Fruit fly (Drosophila melanogaster) whole organism, embryonic: ENCODE data around the gene CG4009.

ENCODE experiments used
- Ada2b ChIP-seq: fragments of 200-800 bp; sonication (Bioruptor generic); IDR thresholded peaks from 2 replicates; pipeline ENCODE4 v1.3.6; 2022; ENCODE audit warnings: missing biosample characterization, missing genetic modification characterization
- Antp ChIP-seq: fragments of 200-800 bp; sonication (Bioruptor generic); optimal IDR thresholded peaks from 3 replicates; lab custom pipeline; 2016; ENCODE audit warnings: missing biosample characterization, missing genetic modification characterization
- CG10147 ChIP-seq: fragments of 200-800 bp; sonication (Bioruptor generic); optimal IDR thresholded peaks from 2 replicates; lab custom pipeline; 2019; ENCODE audit warnings: missing biosample characterization, mild to moderate bottlenecking, missing genetic modification characterization, moderate library complexity
- CG1024 ChIP-seq: fragments of 200-800 bp; sonication (Bioruptor generic); IDR thresholded peaks from 2 replicates; pipeline ENCODE4 v1.3.6; 2022; ENCODE audit warnings: missing biosample characterization, missing genetic modification characterization
- CG10979 ChIP-seq: fragments of 200-800 bp; sonication (Bioruptor generic); optimal IDR thresholded peaks from 2 replicates; lab custom pipeline; 2018; ENCODE audit warnings: missing biosample characterization, mild to moderate bottlenecking, missing genetic modification characterization, moderate library complexity
- CG11247 ChIP-seq: fragments of 200-800 bp; sonication (Bioruptor generic); IDR thresholded peaks from 2 replicates; pipeline ENCODE4 v1.3.6; 2022; ENCODE audit warnings: missing biosample characterization, missing genetic modification characterization
- CG12155 ChIP-seq: fragments of 200-800 bp; sonication (Bioruptor generic); optimal IDR thresholded peaks from 3 replicates; lab custom pipeline; 2016; ENCODE audit warnings: missing biosample characterization, missing genetic modification characterization
- CG1233 ChIP-seq: fragments of 200-800 bp; sonication (Bioruptor generic); optimal IDR thresholded peaks from 4 replicates; lab custom pipeline; 2018; ENCODE audit warnings: missing biosample characterization, mild to moderate bottlenecking, missing genetic modification characterization
- CG14441 ChIP-seq: fragments of 200-800 bp; sonication (Bioruptor generic); IDR thresholded peaks from 2 replicates; pipeline ENCODE4 v1.3.6; 2022; ENCODE audit warnings: missing biosample characterization, missing genetic modification characterization
- CG1529 ChIP-seq: fragments of 200-800 bp; sonication (Bioruptor generic); optimal IDR thresholded peaks from 3 replicates; lab custom pipeline; 2018; ENCODE audit warnings: missing biosample characterization, missing genetic modification characterization
- CG16815 ChIP-seq: fragments of 200-800 bp; sonication (Bioruptor generic); optimal IDR thresholded peaks from 3 replicates; lab custom pipeline; 2017; ENCODE audit warnings: missing biosample characterization, mild to moderate bottlenecking, missing genetic modification characterization
- CG2199 ChIP-seq: fragments of 200-800 bp; sonication (Bioruptor generic); IDR thresholded peaks from 3 replicates; pipeline ENCODE4 v1.3.6; 2022; ENCODE audit warnings: missing biosample characterization, missing genetic modification characterization
- CG2875 ChIP-seq: fragments of 200-800 bp; sonication (Bioruptor generic); optimal IDR thresholded peaks from 2 replicates; lab custom pipeline; 2017; ENCODE audit warnings: missing biosample characterization, mild to moderate bottlenecking, missing genetic modification characterization, missing genetic modification reagents
- CG7987 ChIP-seq: fragments of 200-800 bp; sonication (Bioruptor generic); optimal IDR thresholded peaks from 2 replicates; lab custom pipeline; 2018; ENCODE audit warnings: missing biosample characterization, mild to moderate bottlenecking, missing genetic modification characterization, moderate library complexity
- CG9609 ChIP-seq: fragments of 200-800 bp; sonication (Bioruptor generic); optimal IDR thresholded peaks from 3 replicates; lab custom pipeline; 2016; ENCODE audit warnings: missing biosample characterization, missing genetic modification characterization
- CoRest ChIP-seq: fragments of 200-800 bp; sonication (Bioruptor generic); optimal IDR thresholded peaks from 3 replicates; lab custom pipeline; 2018; ENCODE audit warnings: missing biosample characterization, mild to moderate bottlenecking, missing genetic modification characterization, moderate library complexity
- CrebB ChIP-seq: fragments of 200-800 bp; sonication (Bioruptor generic); optimal IDR thresholded peaks from 3 replicates; lab custom pipeline; 2018; ENCODE audit warnings: missing biosample characterization, mild to moderate bottlenecking, missing genetic modification characterization
- Deaf1 ChIP-seq: fragments of 200-800 bp; optimal IDR thresholded peaks from 3 replicates; lab custom pipeline; 2019; ENCODE audit warnings: missing biosample characterization, mild to moderate bottlenecking, missing genetic modification characterization, moderate library complexity
- Dip2 ChIP-seq: fragments of 200-800 bp; sonication (Bioruptor generic); IDR thresholded peaks from 2 replicates; pipeline ENCODE4 v1.3.6; 2022; ENCODE audit warnings: missing biosample characterization, missing genetic modification characterization
- Ets97D ChIP-seq: fragments of 200-800 bp; sonication (Bioruptor generic); optimal IDR thresholded peaks from 3 replicates; lab custom pipeline; 2016; ENCODE audit warnings: missing biosample characterization, missing genetic modification characterization
- H2.0 ChIP-seq: fragments of 200-800 bp; sonication (Bioruptor generic); IDR thresholded peaks from 2 replicates; pipeline ENCODE4 v1.3.6; 2022; ENCODE audit warnings: missing biosample characterization, missing genetic modification characterization
- HmgZ ChIP-seq: fragments of 200-800 bp; sonication (Bioruptor generic); optimal IDR thresholded peaks from 2 replicates; lab custom pipeline; 2018; ENCODE audit warnings: missing biosample characterization, mild to moderate bottlenecking, missing genetic modification characterization
- Hsf ChIP-seq: fragments of 200-800 bp; sonication (Bioruptor generic); optimal IDR thresholded peaks from 3 replicates; lab custom pipeline; 2016; ENCODE audit warnings: missing biosample characterization, missing genetic modification characterization
- MBD-R2 ChIP-seq: fragments of 200-800 bp; sonication (Bioruptor generic); IDR thresholded peaks from 2 replicates; pipeline ENCODE4 v1.3.6; 2022; ENCODE audit warnings: missing biosample characterization, missing genetic modification characterization
- Med ChIP-seq: fragments of 200-800 bp; sonication (Bioruptor generic); peaks from one replicate; lab custom pipeline; 2016; ENCODE audit warnings: missing biosample characterization, missing genetic modification characterization, mild to moderate bottlenecking, inconsistent platforms, moderate library complexity
- NC2α ChIP-seq: fragments of 200-800 bp; sonication (Bioruptor generic); optimal IDR thresholded peaks from 2 replicates; lab custom pipeline; 2016; ENCODE audit warnings: missing biosample characterization, missing genetic modification characterization
- NK7.1 ChIP-seq: fragments of 200-800 bp; sonication (Bioruptor generic); optimal IDR thresholded peaks from 3 replicates; lab custom pipeline; 2016; ENCODE audit warnings: missing biosample characterization, missing genetic modification characterization
- NfI ChIP-seq: fragments of 200-800 bp; sonication (Bioruptor generic); optimal IDR thresholded peaks from 3 replicates; lab custom pipeline; 2018; ENCODE audit warnings: missing biosample characterization, mild to moderate bottlenecking, missing genetic modification characterization, moderate library complexity
- Opbp ChIP-seq: fragments of 200-800 bp; sonication (Bioruptor generic); IDR thresholded peaks from 3 replicates; pipeline ENCODE4 v1.3.6; 2022; ENCODE audit warnings: missing biosample characterization, missing genetic modification characterization; ENCODE audit not compliant: partially characterized antibody
- Optix ChIP-seq: fragments of 200-800 bp; sonication (Bioruptor generic); IDR thresholded peaks from 3 replicates; pipeline ENCODE4 v1.3.6; 2022; ENCODE audit warnings: missing biosample characterization, missing genetic modification characterization
- Scr ChIP-seq: fragments of 200-800 bp; sonication (Bioruptor generic); IDR thresholded peaks from 2 replicates; pipeline ENCODE4 v1.3.6; 2022; ENCODE audit warnings: missing biosample characterization, missing genetic modification characterization; ENCODE audit not compliant: partially characterized antibody
- btn ChIP-seq: fragments of 200-800 bp; sonication (Bioruptor generic); optimal IDR thresholded peaks from 2 replicates; lab custom pipeline; 2016; ENCODE audit warnings: missing biosample characterization, missing genetic modification characterization
- cas ChIP-seq: fragments of 200-800 bp; sonication (Bioruptor generic); IDR thresholded peaks from 2 replicates; pipeline ENCODE4 v1.3.6; 2022; ENCODE audit warnings: missing biosample characterization, missing genetic modification characterization
- dm ChIP-seq: fragments of 200-800 bp; sonication (Bioruptor generic); optimal IDR thresholded peaks from 3 replicates; lab custom pipeline; 2016; ENCODE audit warnings: missing biosample characterization, missing genetic modification characterization
- eve ChIP-seq, 2 experiments: fragments of >200 bp; optimal IDR thresholded peaks; 2 replicates each; lab custom pipeline; 2017; ENCODE audit warnings: missing biosample characterization in 2 of 2, missing genetic modification characterization in 2 of 2
- gro ChIP-seq: fragments of 200-800 bp; sonication (Bioruptor generic); optimal IDR thresholded peaks from 2 replicates; lab custom pipeline; 2016; ENCODE audit warnings: missing biosample characterization, missing genetic modification characterization
- hkb ChIP-seq, 2 experiments: fragments of 200-800 bp in 1 of 2; fragments of >200 bp in 1 of 2; sonication (Bioruptor generic) in 1 of 2; IDR thresholded peaks in 1 of 2; optimal IDR thresholded peaks in 1 of 2; 2 replicates each; pipeline versions ENCODE4 v1.3.6 to Lab custom; 2017 to 2022; ENCODE audit warnings: missing biosample characterization in 1 of 2, missing genetic modification characterization in 1 of 2
- ind ChIP-seq: fragments of 200-800 bp; sonication (Bioruptor generic); optimal IDR thresholded peaks from 3 replicates; lab custom pipeline; 2016; ENCODE audit warnings: missing biosample characterization, missing genetic modification characterization
- jigr1 ChIP-seq: fragments of 200-800 bp; sonication (Bioruptor generic); IDR thresholded peaks from 3 replicates; pipeline ENCODE4 v1.3.6; 2022; ENCODE audit warnings: missing biosample characterization, missing genetic modification characterization
- klu ChIP-seq: fragments of 200-800 bp; sonication (Bioruptor generic); IDR thresholded peaks from 2 replicates; pipeline ENCODE4 v1.3.6; 2022; ENCODE audit warnings: missing biosample characterization, missing genetic modification characterization
- lmd ChIP-seq: fragments of 200-800 bp; sonication (Bioruptor generic); IDR thresholded peaks from 2 replicates; pipeline ENCODE4 v1.3.6; 2022; ENCODE audit warnings: missing biosample characterization, missing genetic modification characterization
- org-1 ChIP-seq: fragments of 200-800 bp; sonication (Bioruptor generic); optimal IDR thresholded peaks from 2 replicates; lab custom pipeline; 2017; ENCODE audit warnings: missing biosample characterization, missing genetic modification characterization
- phol ChIP-seq: fragments of 200-800 bp; sonication (Bioruptor generic); optimal IDR thresholded peaks from 3 replicates; lab custom pipeline; 2018; ENCODE audit warnings: missing biosample characterization, mild to moderate bottlenecking, missing genetic modification characterization, moderate library complexity
- pita ChIP-seq: fragments of 200-800 bp; sonication (Bioruptor generic); optimal IDR thresholded peaks from 2 replicates; lab custom pipeline; 2017; ENCODE audit warnings: missing biosample characterization, mild to moderate bottlenecking, missing genetic modification characterization
- prd ChIP-seq, 3 experiments: fragments of >200 bp in 2 of 3; fragments of 200-800 bp in 1 of 3; sonication (Bioruptor generic) in 1 of 3; optimal IDR thresholded peaks in 2 of 3; IDR thresholded peaks in 1 of 3; 2 replicates in 2 of 3; 3 replicates in 1 of 3; pipeline versions ENCODE4 v1.3.6 to Lab custom; 2017 to 2022; ENCODE audit warnings: missing biosample characterization in 1 of 3, missing genetic modification characterization in 1 of 3
- sc ChIP-seq, 3 experiments: fragments of >200 bp in 2 of 3; fragments of 200-800 bp in 1 of 3; sonication (Bioruptor generic) in 1 of 3; optimal IDR thresholded peaks; 2 replicates in 2 of 3; 3 replicates in 1 of 3; lab custom pipeline; 2017; ENCODE audit warnings: mild to moderate bottlenecking in 1 of 3, missing biosample characterization in 1 of 3, missing genetic modification characterization in 1 of 3, missing genetic modification reagents in 1 of 3
- slbo ChIP-seq: fragments of 200-800 bp; sonication (Bioruptor generic); IDR thresholded peaks from 2 replicates; pipeline ENCODE4 v1.3.6; 2022; ENCODE audit warnings: missing biosample characterization, missing genetic modification characterization
- tin ChIP-seq: fragments of 200-800 bp; sonication (Bioruptor generic); optimal IDR thresholded peaks from 3 replicates; lab custom pipeline; 2016; ENCODE audit warnings: missing biosample characterization, missing genetic modification characterization
- unpg ChIP-seq: fragments of 200-800 bp; sonication (Bioruptor generic); optimal IDR thresholded peaks from 3 replicates; lab custom pipeline; 2018; ENCODE audit warnings: missing biosample characterization, mild to moderate bottlenecking, missing genetic modification characterization, moderate library complexity
- zen2 ChIP-seq: fragments of 200-800 bp; sonication (Bioruptor generic); IDR thresholded peaks from 3 replicates; pipeline ENCODE4 v1.3.6; 2022; ENCODE audit warnings: missing biosample characterization, missing genetic modification characterization; ENCODE audit not compliant: partially characterized antibody

CG4009 gene

DNA sequence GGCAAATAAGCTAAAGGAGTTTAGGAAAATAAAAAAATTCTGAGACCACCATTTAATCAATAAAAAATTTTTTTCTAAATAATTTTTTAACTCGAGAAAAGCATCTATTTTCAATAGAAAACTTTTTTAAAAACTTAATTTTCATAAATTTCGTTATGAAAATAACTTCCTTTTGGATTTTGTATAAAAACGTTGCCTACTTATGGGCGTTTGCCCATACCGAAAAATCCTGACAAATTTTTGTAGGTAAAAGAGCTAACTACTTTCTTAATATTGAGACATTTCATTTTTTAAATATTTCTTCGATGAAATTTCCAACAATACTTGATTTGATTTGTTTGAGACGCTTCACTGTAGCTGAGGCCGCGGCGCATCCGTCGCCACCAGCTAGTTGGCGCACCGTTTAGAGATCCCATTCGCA, 24.4 kb upstream of the CG4009 start (continued):
- TF ChIP-seq cas (GFP tag; lab: Robert Waterston, UW), result no peak
- TF ChIP-seq unpg (GFP tag; lab: Kevin White, UChicago), result peak; percentile 12
- TF ChIP-seq Med (GFP tag; lab: Kevin White, UChicago), result peak; percentile 61
- peak; percentile 12 for TF ChIP-seq NfI (GFP tag; lab: Kevin White, UChicago)
- TF ChIP-seq Scr (GFP tag; lab: Robert Waterston, UW), result no peak
- TF ChIP-seq phol (tag; lab: Kevin White, UChicago), result peak; percentile 66
- peak; percentile 33 for TF ChIP-seq Hsf (GFP tag; lab: Kevin White, UChicago)
- no peak for TF ChIP-seq CG11247 (GFP tag; lab: Robert Waterston, UW)
- peak; percentile 14; the same call in 1 of the 2 replicates for TF ChIP-seq H2.0 (GFP tag; lab: Robert Waterston, UW)
- peak; percentile 67 for TF ChIP-seq CoRest (tag; lab: Kevin White, UChicago)
- no peak for TF ChIP-seq prd (optimal IDR thresholded peaks at IDR 0.05; lab: Kevin White, UChicago)
- TF ChIP-seq prd (GFP tag; IDR thresholded peaks at IDR 0.05; lab: Robert Waterston, UW), result 0 out of 3 replicates have a peak, but pooled peaks have one; percentile 32
- peak in 1 of 2 experiments; percentile 68 for TF ChIP-seq eve (GFP tag; optimal IDR thresholded peaks at IDR 0.05; lab: Kevin White, UChicago)
- TF ChIP-seq CG14441, result peak; percentile 32; the same call in 1 of the 2 replicates
- peak; percentile 33 for TF ChIP-seq CG2875 (GFP tag; lab: Kevin White, UChicago)
- TF ChIP-seq CG1233 (GFP tag; lab: Kevin White, UChicago), result peak; percentile 30
- TF ChIP-seq Optix (GFP tag; lab: Robert Waterston, UW), result no peak
- no peak for TF ChIP-seq pita (GFP tag; lab: Kevin White, UChicago)
- TF ChIP-seq dm (GFP tag; lab: Kevin White, UChicago), result no peak
- peak; percentile 58 for TF ChIP-seq CG10979
- TF ChIP-seq CrebB (tag; lab: Kevin White, UChicago), result no peak
- TF ChIP-seq CG7987 (GFP tag; lab: Kevin White, UChicago), result no peak
- no peak for TF ChIP-seq sc (optimal IDR thresholded peaks at IDR 0.05; lab: Kevin White, UChicago)
- peak; percentile 45 for TF ChIP-seq sc (GFP tag; optimal IDR thresholded peaks at IDR 0.05; lab: Kevin White, UChicago)
- TF ChIP-seq HmgZ (tag; lab: Kevin White, UChicago), result no peak
- no peak for TF ChIP-seq Opbp (GFP tag; lab: Robert Waterston, UW)
- no peak for TF ChIP-seq jigr1
- TF ChIP-seq klu (GFP tag; lab: Robert Waterston, UW), result no peak
- TF ChIP-seq Dip2 (GFP tag; lab: Robert Waterston, UW), result no peak
- no peak for TF ChIP-seq NK7.1 (GFP tag; lab: Kevin White, UChicago)
- TF ChIP-seq NC2α (GFP tag; lab: Kevin White, UChicago), result no peak
- TF ChIP-seq CG12155 (GFP tag; lab: Kevin White, UChicago), result peak; percentile 31
- no peak for TF ChIP-seq hkb (optimal IDR thresholded peaks at IDR 0.05; lab: Kevin White, UChicago)
- no peak for TF ChIP-seq hkb (GFP tag; IDR thresholded peaks at IDR 0.05; lab: Robert Waterston, UW)
- TF ChIP-seq Ada2b, result 0 out of 2 replicates have a peak, but pooled peaks have one; percentile 9
- TF ChIP-seq CG1529 (GFP tag; lab: Kevin White, UChicago), result peak; percentile 46
- no peak for TF ChIP-seq zen2 (GFP tag; lab: Robert Waterston, UW)
- no peak for TF ChIP-seq Ets97D (GFP tag; lab: Kevin White, UChicago)
- peak; percentile 43 for TF ChIP-seq CG9609 (GFP tag; lab: Kevin White, UChicago)
- peak; percentile 33 for TF ChIP-seq tin
- peak; percentile 43 for TF ChIP-seq lmd
- no peak for TF ChIP-seq CG2199
- TF ChIP-seq MBD-R2 (GFP tag; lab: Robert Waterston, UW), result no peak
- peak; percentile 30 for TF ChIP-seq CG16815
- TF ChIP-seq Deaf1 (tag; lab: Kevin White, UChicago), result no peak
- TF ChIP-seq ind (GFP tag; lab: Kevin White, UChicago), result peak; percentile 48
- TF ChIP-seq btn, result no peak
- TF ChIP-seq CG10147 (GFP tag; lab: Kevin White, UChicago), result no peak
- no peak for TF ChIP-seq CG1024 (GFP tag; lab: Robert Waterston, UW)
- peak; percentile 41 for TF ChIP-seq org-1 (GFP tag; lab: Kevin White, UChicago)
- TF ChIP-seq gro (GFP tag; lab: Kevin White, UChicago), result no peak
- TF ChIP-seq slbo (GFP tag; lab: Robert Waterston, UW), result peak; percentile 55
- TF ChIP-seq Antp (GFP tag; lab: Kevin White, UChicago), result peak; percentile 26
